Fruit fly (Drosophila melanogaster) whole organism, embryonic: ENCODE results near the gene dgrn.

ENCODE experiments used
- ATbp ChIP-seq: fragments of 200-800 bp; sonication (Bioruptor generic); optimal IDR thresholded peaks from 2 replicates; lab custom pipeline; 2017; ENCODE audit warnings: missing biosample characterization, mild to moderate bottlenecking, missing genetic modification characterization, missing genetic modification reagents
- Ada2b ChIP-seq: fragments of 200-800 bp; sonication (Bioruptor generic); IDR thresholded peaks from 2 replicates; pipeline ENCODE4 v1.3.6; 2022; ENCODE audit warnings: missing biosample characterization, missing genetic modification characterization
- CG10431 ChIP-seq: fragments of 200-800 bp; sonication (Bioruptor generic); optimal IDR thresholded peaks from 3 replicates; lab custom pipeline; 2018; ENCODE audit warnings: missing biosample characterization, mild to moderate bottlenecking, missing genetic modification characterization
- CG11247 ChIP-seq: fragments of 200-800 bp; sonication (Bioruptor generic); IDR thresholded peaks from 2 replicates; pipeline ENCODE4 v1.3.6; 2022; ENCODE audit warnings: missing biosample characterization, missing genetic modification characterization
- CG12155 ChIP-seq: fragments of 200-800 bp; sonication (Bioruptor generic); optimal IDR thresholded peaks from 3 replicates; lab custom pipeline; 2016; ENCODE audit warnings: missing biosample characterization, missing genetic modification characterization
- CG12942 ChIP-seq: fragments of 200-800 bp; sonication (Bioruptor generic); optimal IDR thresholded peaks from 3 replicates; lab custom pipeline; 2016; ENCODE audit warnings: missing biosample characterization, missing genetic modification characterization
- CG14667 ChIP-seq: fragments of 200-800 bp; sonication (Bioruptor generic); IDR thresholded peaks from 2 replicates; pipeline ENCODE4 v1.3.6; 2022; ENCODE audit warnings: missing biosample characterization, missing genetic modification characterization
- CG31224 ChIP-seq: fragments of 200-800 bp; sonication (Bioruptor generic); IDR thresholded peaks from 2 replicates; pipeline ENCODE4 v1.3.6; 2022; ENCODE audit warnings: missing biosample characterization, missing genetic modification characterization
- CG33557 ChIP-seq: fragments of 200-800 bp; sonication (Bioruptor generic); optimal IDR thresholded peaks from 2 replicates; lab custom pipeline; 2019; ENCODE audit warnings: missing biosample characterization, mild to moderate bottlenecking, missing genetic modification characterization, moderate library complexity
- CG34224 ChIP-seq: fragments of 200-800 bp; sonication (Bioruptor generic); IDR thresholded peaks from 3 replicates; pipeline ENCODE4 v1.3.6; 2022; ENCODE audit warnings: missing biosample characterization, missing genetic modification characterization; ENCODE audit not compliant: partially characterized antibody
- CG34376 ChIP-seq: fragments of 200-800 bp; sonication (Bioruptor generic); optimal IDR thresholded peaks from 2 replicates; lab custom pipeline; 2018; ENCODE audit warnings: missing biosample characterization, mild to moderate bottlenecking, missing genetic modification characterization
- CG3726 ChIP-seq: fragments of 200-800 bp; sonication (Bioruptor generic); IDR thresholded peaks from 3 replicates; pipeline ENCODE4, ENCODE4 v1.3.6; 2022; ENCODE audit warnings: missing biosample characterization, missing genetic modification characterization
- CG3847 ChIP-seq: fragments of 200-800 bp; sonication (Bioruptor generic); IDR thresholded peaks from 2 replicates; pipeline ENCODE4 v1.3.6; 2022; ENCODE audit warnings: missing biosample characterization, missing genetic modification characterization
- CG4282 ChIP-seq: fragments of 200-800 bp; sonication (Bioruptor generic); optimal IDR thresholded peaks from 2 replicates; lab custom pipeline; 2016; ENCODE audit warnings: missing biosample characterization, missing genetic modification characterization
- CG4404 ChIP-seq: fragments of 200-800 bp; sonication (Bioruptor generic); IDR thresholded peaks from 2 replicates; pipeline ENCODE4 v1.3.6; 2022; ENCODE audit warnings: missing biosample characterization, missing genetic modification characterization
- CG6813 ChIP-seq: fragments of 200-800 bp; sonication (Bioruptor generic); optimal IDR thresholded peaks from 2 replicates; lab custom pipeline; 2017; ENCODE audit warnings: missing biosample characterization, missing genetic modification characterization, mild to moderate bottlenecking, moderate library complexity, missing genetic modification reagents
- CG8290 ChIP-seq, 3 experiments: fragments of 200-800 bp; sonication (Bioruptor generic); optimal IDR thresholded peaks; 2 replicates each; lab custom pipeline; 2016 to 2019; ENCODE audit warnings: missing biosample characterization in 3 of 3, missing genetic modification characterization in 3 of 3, mild to moderate bottlenecking in 2 of 3, moderate library complexity in 1 of 3
- CG8765 ChIP-seq: fragments of 200-800 bp; sonication (Bioruptor generic); IDR thresholded peaks from 2 replicates; pipeline ENCODE4 v1.3.6; 2022; ENCODE audit warnings: missing biosample characterization, missing genetic modification characterization
- Camta ChIP-seq: fragments of 200-800 bp; sonication (Bioruptor generic); optimal IDR thresholded peaks from 2 replicates; lab custom pipeline; 2016; ENCODE audit warnings: missing biosample characterization, missing genetic modification characterization
- Dad ChIP-seq: fragments of 200-800 bp; sonication (Bioruptor generic); optimal IDR thresholded peaks from 3 replicates; lab custom pipeline; 2016; ENCODE audit warnings: missing biosample characterization, missing genetic modification characterization
- Drgx ChIP-seq: fragments of 200-800 bp; sonication (Bioruptor generic); IDR thresholded peaks from 2 replicates; pipeline ENCODE4 v1.3.6; 2022; ENCODE audit warnings: missing biosample characterization, missing genetic modification characterization
- HLH3B ChIP-seq: fragments of 200-800 bp; sonication (Bioruptor generic); IDR thresholded peaks from 2 replicates; pipeline ENCODE4 v1.3.6; 2022; ENCODE audit warnings: missing biosample characterization, missing genetic modification characterization
- HLH4C ChIP-seq: fragments of 200-800 bp; sonication (Bioruptor generic); IDR thresholded peaks from 3 replicates; pipeline ENCODE4 v1.3.6; 2022; ENCODE audit warnings: missing biosample characterization, missing genetic modification characterization; ENCODE audit not compliant: partially characterized antibody
- HLH54F ChIP-seq: fragments of 200-800 bp; sonication (Bioruptor generic); optimal IDR thresholded peaks from 3 replicates; lab custom pipeline; 2016; ENCODE audit warnings: missing biosample characterization, missing genetic modification characterization
- MBD-R2 ChIP-seq: fragments of 200-800 bp; sonication (Bioruptor generic); IDR thresholded peaks from 2 replicates; pipeline ENCODE4 v1.3.6; 2022; ENCODE audit warnings: missing biosample characterization, missing genetic modification characterization
- Meics ChIP-seq: fragments of 200-800 bp; sonication (Bioruptor generic); optimal IDR thresholded peaks from 2 replicates; lab custom pipeline; 2017; ENCODE audit warnings: missing biosample characterization, mild to moderate bottlenecking, missing genetic modification characterization
- NFAT ChIP-seq: fragments of 200-800 bp; sonication (Bioruptor generic); IDR thresholded peaks from 2 replicates; pipeline ENCODE4 v1.3.6; 2022; ENCODE audit warnings: missing biosample characterization, missing genetic modification characterization
- Nf-YC ChIP-seq: fragments of 200-800 bp; optimal IDR thresholded peaks from 3 replicates; lab custom pipeline; 2019; ENCODE audit warnings: missing biosample characterization, mild to moderate bottlenecking, missing genetic modification characterization, moderate library complexity
- Pdp1 ChIP-seq, 2 experiments: fragments of 200-800 bp; sonication (Bioruptor generic); optimal IDR thresholded peaks; 3 replicates each; lab custom pipeline; 2016; ENCODE audit warnings: missing biosample characterization in 2 of 2, missing genetic modification characterization in 2 of 2, mild to moderate bottlenecking in 1 of 2, moderate library complexity in 1 of 2
- Sox100B ChIP-seq: fragments of 200-800 bp; sonication (Bioruptor generic); optimal IDR thresholded peaks from 3 replicates; lab custom pipeline; 2018; ENCODE audit warnings: missing biosample characterization, mild to moderate bottlenecking, missing genetic modification characterization
- abd-A ChIP-seq: fragments of 200-800 bp; sonication (Bioruptor generic); optimal IDR thresholded peaks from 3 replicates; lab custom pipeline; 2019; ENCODE audit warnings: missing biosample characterization, mild to moderate bottlenecking, missing genetic modification characterization, moderate library complexity
- corto ChIP-seq: fragments of 200-800 bp; sonication (Bioruptor generic); optimal IDR thresholded peaks from 2 replicates; lab custom pipeline; 2016; ENCODE audit warnings: missing biosample characterization, mild to moderate bottlenecking, missing genetic modification characterization, moderate library complexity
- eyg ChIP-seq: fragments of 200-800 bp; sonication (Bioruptor generic); optimal IDR thresholded peaks from 3 replicates; lab custom pipeline; 2016; ENCODE audit warnings: missing biosample characterization, missing genetic modification characterization
- fd3F ChIP-seq: fragments of 200-800 bp; sonication (Bioruptor generic); optimal IDR thresholded peaks from 2 replicates; lab custom pipeline; 2018; ENCODE audit warnings: missing biosample characterization, mild to moderate bottlenecking, missing genetic modification characterization, moderate library complexity
- lbe ChIP-seq: fragments of 200-800 bp; sonication (Bioruptor generic); optimal IDR thresholded peaks from 2 replicates; lab custom pipeline; 2016; ENCODE audit warnings: missing biosample characterization, mild to moderate bottlenecking, missing genetic modification characterization
- lov ChIP-seq, 2 experiments: fragments of 200-800 bp in 1 of 2; fragments of >200 bp in 1 of 2; sonication (Bioruptor generic) in 1 of 2; IDR thresholded peaks in 1 of 2; optimal IDR thresholded peaks in 1 of 2; 2 replicates in 1 of 2; 3 replicates in 1 of 2; pipeline versions ENCODE4 v1.3.6 to Lab custom; 2017 to 2022; ENCODE audit warnings: missing biosample characterization in 1 of 2, missing genetic modification characterization in 1 of 2
- org-1 ChIP-seq: fragments of 200-800 bp; sonication (Bioruptor generic); optimal IDR thresholded peaks from 2 replicates; lab custom pipeline; 2017; ENCODE audit warnings: missing biosample characterization, missing genetic modification characterization
- pb ChIP-seq: fragments of 200-800 bp; sonication (Bioruptor generic); optimal IDR thresholded peaks from 3 replicates; lab custom pipeline; 2016; ENCODE audit warnings: missing biosample characterization, missing genetic modification characterization
- prd ChIP-seq, 3 experiments: fragments of >200 bp in 2 of 3; fragments of 200-800 bp in 1 of 3; sonication (Bioruptor generic) in 1 of 3; optimal IDR thresholded peaks in 2 of 3; IDR thresholded peaks in 1 of 3; 2 replicates in 2 of 3; 3 replicates in 1 of 3; pipeline versions ENCODE4 v1.3.6 to Lab custom; 2017 to 2022; ENCODE audit warnings: missing biosample characterization in 1 of 3, missing genetic modification characterization in 1 of 3
- psq ChIP-seq: fragments of 200-800 bp; sonication (Bioruptor generic); optimal IDR thresholded peaks from 2 replicates; lab custom pipeline; 2017; ENCODE audit warnings: missing biosample characterization, missing genetic modification characterization
- ro ChIP-seq: fragments of 200-800 bp; sonication (Bioruptor generic); IDR thresholded peaks from 2 replicates; pipeline ENCODE4 v1.3.6; 2022; ENCODE audit warnings: missing biosample characterization, missing genetic modification characterization
- sim ChIP-seq: fragments of 200-800 bp; sonication (Bioruptor generic); IDR thresholded peaks from 2 replicates; pipeline ENCODE4 v1.3.6; 2022; ENCODE audit warnings: missing biosample characterization, missing genetic modification characterization
- slou ChIP-seq: fragments of 200-800 bp; sonication (Bioruptor generic); optimal IDR thresholded peaks from 3 replicates; lab custom pipeline; 2016; ENCODE audit warnings: missing biosample characterization, missing genetic modification characterization
- tin ChIP-seq: fragments of 200-800 bp; sonication (Bioruptor generic); optimal IDR thresholded peaks from 3 replicates; lab custom pipeline; 2016; ENCODE audit warnings: missing biosample characterization, missing genetic modification characterization
- unc-4 ChIP-seq: fragments of 200-800 bp; sonication (Bioruptor generic); IDR thresholded peaks from 2 replicates; pipeline ENCODE4 v1.3.6; 2022; ENCODE audit warnings: missing biosample characterization, missing genetic modification characterization; ENCODE audit not compliant: partially characterized antibody
- zf30C ChIP-seq: fragments of 200-800 bp; sonication (Bioruptor generic); optimal IDR thresholded peaks from 3 replicates; lab custom pipeline; 2018; ENCODE audit warnings: missing biosample characterization, mild to moderate bottlenecking, missing genetic modification characterization

Gene dgrn

DNA sequence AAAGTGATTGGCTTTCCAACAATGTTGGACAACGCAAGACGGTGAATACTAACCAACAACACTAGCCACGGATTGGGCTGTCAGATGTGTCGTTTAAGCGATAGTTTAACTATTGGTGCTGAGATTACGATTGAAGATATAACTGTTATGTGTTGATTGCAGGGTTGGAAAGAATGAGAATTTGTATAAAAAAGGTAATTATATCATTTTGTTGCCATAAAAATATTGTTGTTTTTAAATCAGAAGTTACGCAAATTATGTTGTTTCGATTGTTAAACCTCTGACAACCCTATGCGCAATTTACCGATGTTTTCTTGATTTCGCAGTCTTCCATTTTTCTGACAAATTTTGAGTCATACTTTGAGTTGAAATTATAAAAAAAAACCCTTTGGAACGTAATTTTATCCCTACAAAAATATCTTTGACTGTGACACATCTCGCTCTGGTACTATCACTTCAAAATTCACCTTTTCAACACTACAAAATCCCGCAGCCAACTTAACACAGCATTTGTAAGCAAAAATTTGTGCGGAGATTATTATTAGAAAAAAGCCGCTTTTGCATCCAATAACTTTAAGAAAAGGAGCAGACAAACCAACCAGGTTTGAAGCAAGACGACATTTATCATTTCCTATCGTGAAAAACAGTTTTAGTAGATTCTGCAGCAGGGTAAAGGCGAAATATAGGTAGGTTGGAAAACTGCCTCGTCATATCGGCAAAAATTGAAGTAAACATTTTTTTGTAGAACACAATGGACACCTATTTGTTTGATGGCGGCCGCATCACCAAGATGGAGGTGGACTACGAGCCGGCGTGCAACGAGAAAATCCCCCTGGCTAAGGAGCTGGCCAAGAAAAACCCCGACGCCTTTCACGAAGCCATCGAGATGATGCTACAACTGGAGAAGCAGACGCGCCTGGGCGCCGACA is 35.1 kb upstream of the dgrn start, which contains the start of the genes Hat1 and Rpn5 (continued):
- TF ChIP-seq Pdp1 (GFP tag; optimal IDR thresholded peaks at IDR 0.05; lab: Kevin White, UChicago), result peak; percentile 89 to 94
- TF ChIP-seq CG3726 (GFP tag; lab: Robert Waterston, UW), result no peak
- TF ChIP-seq CG12155 (GFP tag; lab: Kevin White, UChicago), result peak; percentile 86
- peak; percentile 91 for TF ChIP-seq CG4282 (GFP tag; lab: Kevin White, UChicago)
- peak; percentile 88 for TF ChIP-seq CG12942
- TF ChIP-seq CG14667 (GFP tag; lab: Robert Waterston, UW), result peak; percentile 33; the same call in 1 of the 2 replicates
- 0 out of 2 replicates have a peak, but pooled peaks have one; percentile 33 for TF ChIP-seq CG8765 (GFP tag; lab: Robert Waterston, UW)
- peak; percentile 48 for TF ChIP-seq CG10431 (GFP tag; lab: Kevin White, UChicago)
- TF ChIP-seq corto, result peak; percentile 71
- TF ChIP-seq tin (GFP tag; lab: Kevin White, UChicago), result peak; percentile 88
- peak; percentile 64 for TF ChIP-seq HLH4C (GFP tag; lab: Robert Waterston, UW)
- TF ChIP-seq Nf-YC (tag; lab: Kevin White, UChicago), result peak; percentile 69
- TF ChIP-seq ATbp, result peak; percentile 48
- TF ChIP-seq CG34224 (GFP tag; lab: Robert Waterston, UW), result peak; percentile 76
- peak; percentile 86 for TF ChIP-seq CG3847
- TF ChIP-seq ro, result no peak
- TF ChIP-seq CG11247, result peak; percentile 29; the same call in 1 of the 2 replicates
- TF ChIP-seq zf30C, result no peak
- peak; percentile 85 for TF ChIP-seq MBD-R2 (GFP tag; lab: Robert Waterston, UW)
- TF ChIP-seq Sox100B (GFP tag; lab: Kevin White, UChicago), result peak; percentile 80
- no peak for TF ChIP-seq lov (optimal IDR thresholded peaks at IDR 0.05; lab: Kevin White, UChicago)
- TF ChIP-seq lov (GFP tag; IDR thresholded peaks at IDR 0.05; lab: Robert Waterston, UW), result no peak
- peak; percentile 83 for TF ChIP-seq CG4404 (GFP tag; lab: Robert Waterston, UW)
- TF ChIP-seq CG34376 (GFP tag; lab: Kevin White, UChicago), result peak; percentile 12
- peak; percentile 94 for TF ChIP-seq HLH54F (GFP tag; lab: Kevin White, UChicago)
- TF ChIP-seq HLH3B (GFP tag; lab: Robert Waterston, UW), result peak; percentile 6; the same call in 1 of the 2 replicates
- TF ChIP-seq abd-A (tag; lab: Kevin White, UChicago), result no peak
- no peak for TF ChIP-seq sim
- TF ChIP-seq Drgx (GFP tag; lab: Robert Waterston, UW), result no peak
- TF ChIP-seq CG33557 (GFP tag; lab: Kevin White, UChicago), result peak; percentile 56
- peak; percentile 78 for TF ChIP-seq pb
- peak; percentile 49 for TF ChIP-seq psq
- peak; percentile 72 for TF ChIP-seq eyg (GFP tag; lab: Kevin White, UChicago)
- TF ChIP-seq CG6813 (GFP tag; lab: Kevin White, UChicago), result no peak
- peak; percentile 88 for TF ChIP-seq Dad (GFP tag; lab: Kevin White, UChicago)
- peak; percentile 76 for TF ChIP-seq Meics (GFP tag; lab: Kevin White, UChicago)
- TF ChIP-seq unc-4 (GFP tag; lab: Robert Waterston, UW), result peak; percentile 76; the same call in 1 of the 2 replicates
- TF ChIP-seq slou, result peak; percentile 69
- peak; percentile 87 for TF ChIP-seq CG8290 (GFP tag; optimal IDR thresholded peaks at IDR 0.05; lab: Kevin White, UChicago)
- peak; percentile 79 to 85 for TF ChIP-seq CG8290 (tag; optimal IDR thresholded peaks at IDR 0.05; lab: Kevin White, UChicago)
- TF ChIP-seq lbe, result peak; percentile 79
- TF ChIP-seq CG31224 (GFP tag; lab: Robert Waterston, UW), result peak; percentile 58
- TF ChIP-seq prd (optimal IDR thresholded peaks at IDR 0.05; lab: Kevin White, UChicago), result no peak
- TF ChIP-seq prd (GFP tag; IDR thresholded peaks at IDR 0.05; lab: Robert Waterston, UW), result peak; percentile 79; the same call in 2 of the 3 replicates
- peak; percentile 90 for TF ChIP-seq Camta
- peak; percentile 48 for TF ChIP-seq org-1 (GFP tag; lab: Kevin White, UChicago)
- TF ChIP-seq NFAT (GFP tag; lab: Robert Waterston, UW), result peak; percentile 59; the same call in 1 of the 2 replicates
- peak; percentile 49 for TF ChIP-seq fd3F (GFP tag; lab: Kevin White, UChicago)
- TF ChIP-seq Ada2b, result peak; percentile 56
